Worm (Caenorhabditis elegans): ENCODE data around the gene txt-1.

- no peak for TF ChIP-seq athp-1 (tag; optimal IDR thresholded peaks at IDR 0.05)
- no peak for TF ChIP-seq pha-4 (tag; optimal IDR thresholded peaks at IDR 0.05)
- no peak for TF ChIP-seq ama-1 (optimal IDR thresholded peaks at IDR 0.05)
- no peak for TF ChIP-seq ama-1 (GFP tag; optimal IDR thresholded peaks at IDR 0.05)
- TF ChIP-seq hlh-26 (GFP tag; conservative IDR thresholded peaks at IDR 0.05) = no peak
- no peak for TF ChIP-seq nhr-90 (tag; optimal IDR thresholded peaks at IDR 0.05)
- TF ChIP-seq rec-8 (tag; optimal IDR thresholded peaks at IDR 0.05) = no peak
Measured at ce11 chrII:112231-112630, 6.2 kb downstream of the txt-1 start.

All from whole organism, young adult.